Worm (Caenorhabditis elegans): Measurements from ENCODE around the gene ZK930.6.

The ZK930.6 gene

DNA sequence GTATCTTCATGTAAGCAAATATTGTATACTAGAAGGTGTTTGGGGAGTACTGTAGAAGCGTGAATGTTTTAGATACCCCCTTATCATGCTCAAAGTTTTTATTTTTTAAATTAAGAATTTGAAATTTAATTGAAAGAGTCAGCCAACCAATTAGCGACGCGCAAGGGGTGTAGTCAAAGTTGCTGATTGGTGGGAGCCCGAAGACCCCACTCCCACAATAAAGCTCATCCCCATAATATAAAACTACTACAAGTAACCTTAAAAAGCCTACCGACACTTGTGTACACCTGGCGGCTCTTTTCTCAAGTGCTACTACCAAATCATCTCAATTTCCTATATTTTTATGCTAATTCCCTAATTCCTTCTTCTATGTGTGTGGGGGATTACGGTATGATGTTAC lies 16.0 kb downstream of the ZK930.6 start (continued):
- TF ChIP-seq nhr-237 (tag; optimal IDR thresholded peaks at IDR 0.05) (no peak), lin-39 (tag; optimal IDR thresholded peaks at IDR 0.05) (no peak)

DNA sequence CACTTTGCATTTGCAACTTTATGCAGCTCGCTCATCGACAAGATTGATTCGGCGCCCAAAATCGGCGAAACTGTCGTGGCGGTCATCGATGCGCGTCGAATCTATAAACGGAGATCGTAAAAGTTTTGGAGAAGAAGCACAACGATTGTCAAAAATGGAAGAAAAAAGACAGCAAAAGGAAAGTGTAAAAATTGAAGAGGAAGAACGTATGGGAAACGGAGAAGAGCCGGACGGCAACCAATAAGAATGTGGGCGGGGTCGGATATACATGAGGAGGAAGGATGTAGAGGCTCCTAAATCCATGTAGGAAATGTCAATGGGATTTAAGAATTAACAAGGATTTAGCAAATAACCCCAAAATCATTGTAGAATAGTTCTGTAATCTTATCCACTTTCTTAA lies 17.4 kb downstream of the ZK930.6 start, which contains the start of gene vab-23:
TSS of gene vab-23 (minus strand) at position 101 of the 400 bp plus-strand sequence.
- TF ChIP-seq lir-3 (tag; optimal IDR thresholded peaks at IDR 0.05; ENCODE audit: poor library complexity) (no peak), Y116A8C.19 (tag; optimal IDR thresholded peaks at IDR 0.05; ENCODE audit: borderline replicate concordance) (no peak), F16B12.6 (tag; optimal IDR thresholded peaks at IDR 0.05) (no peak), unc-62 (GFP tag; optimal IDR thresholded peaks at IDR 0.05) (no peak), mef-2 (tag; optimal IDR thresholded peaks at IDR 0.05) (no peak), nhr-19 (GFP tag; conservative IDR thresholded peaks at IDR 0.05) (no peak), ztf-11 (tag; optimal IDR thresholded peaks at IDR 0.05) (no peak), mab-9 (GFP tag; IDR thresholded peaks at IDR 0.05) (no peak), xbp-1 (tag; optimal IDR thresholded peaks at IDR 0.05) (no peak), lin-15B (tag; optimal IDR thresholded peaks at IDR 0.05) (no peak), unc-98 (GFP tag; IDR thresholded peaks at IDR 0.05) (no peak), lin-39 (tag; optimal IDR thresholded peaks at IDR 0.05) (no peak), pag-3 (tag; optimal IDR thresholded peaks at IDR 0.05; ENCODE audit: borderline replicate concordance, insufficient read depth) (no peak), ceh-63 (GFP tag; optimal IDR thresholded peaks at IDR 0.05) (no peak), nhr-90 (tag; optimal IDR thresholded peaks at IDR 0.05; ENCODE audit: poor library complexity) (no peak), nhr-47 (tag; optimal IDR thresholded peaks at IDR 0.05) (no peak)

DNA sequence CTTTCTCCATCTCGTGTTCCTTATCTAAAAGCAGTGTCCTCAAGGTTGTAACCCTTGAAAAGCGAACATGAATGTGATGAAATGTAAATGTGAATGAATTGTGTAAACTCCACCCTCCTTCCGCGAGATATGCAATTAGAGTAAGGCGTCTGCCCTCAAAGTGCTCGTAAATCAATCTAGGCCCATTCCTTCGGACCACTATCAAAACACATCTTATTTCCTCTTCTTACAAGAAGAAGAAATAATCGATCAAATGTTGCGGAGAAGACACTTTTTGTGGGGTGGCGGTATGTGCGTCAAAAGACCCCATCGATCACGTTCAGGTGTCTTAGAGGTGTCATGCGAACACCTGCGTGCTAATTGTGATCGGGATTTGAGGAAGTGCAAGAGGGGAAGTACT lies 18.5 kb downstream of the ZK930.6 start:
- TF ChIP-seq hlh-4 (tag; optimal IDR thresholded peaks at IDR 0.05): no peak
- no peak for TF ChIP-seq mef-2 (tag; optimal IDR thresholded peaks at IDR 0.05)
- TF ChIP-seq lin-14 (GFP tag; optimal IDR thresholded peaks at IDR 0.05): peak; percentile 22
- TF ChIP-seq ceh-90 (tag; optimal IDR thresholded peaks at IDR 0.05): no peak
- TF ChIP-seq dpl-1 (GFP tag; optimal IDR thresholded peaks at IDR 0.05): no peak
- peak; percentile 8 for TF ChIP-seq mep-1 (tag; optimal IDR thresholded peaks at IDR 0.05)
- TF ChIP-seq pqm-1 (tag; optimal IDR thresholded peaks at IDR 0.05): no peak
- no peak for TF ChIP-seq jun-1 (tag; optimal IDR thresholded peaks at IDR 0.05)

DNA sequence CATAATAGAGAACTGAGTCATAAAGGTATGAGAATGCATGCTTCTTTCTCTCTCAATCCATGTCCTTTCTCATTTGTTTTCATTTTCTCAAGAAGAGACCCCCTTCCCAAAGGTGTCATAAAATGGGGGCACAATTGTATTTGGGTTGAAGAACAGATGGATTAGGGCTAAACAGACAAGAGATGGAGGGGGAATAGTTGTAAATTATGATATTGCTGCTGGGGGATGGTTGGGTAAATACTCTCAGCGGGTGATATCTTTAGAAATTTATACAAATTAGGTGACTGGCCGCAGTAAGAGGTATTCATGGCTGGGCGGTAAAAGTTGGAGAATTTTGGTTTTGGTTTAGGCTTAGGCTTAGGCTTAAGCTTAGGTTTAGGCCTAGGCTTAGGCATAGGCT lies 21.3 kb downstream of the ZK930.6 start:
- TF ChIP-seq fos-1 (tag; optimal IDR thresholded peaks at IDR 0.05): no peak
- TF ChIP-seq nhr-90 (tag; optimal IDR thresholded peaks at IDR 0.05; ENCODE audit: poor library complexity): no peak
- TF ChIP-seq ceh-82 (tag; optimal IDR thresholded peaks at IDR 0.05): no peak
- TF ChIP-seq unc-130 (tag; optimal IDR thresholded peaks at IDR 0.05): no peak
- TF ChIP-seq egl-27 (tag; optimal IDR thresholded peaks at IDR 0.05): no peak
- TF ChIP-seq sptf-1 (tag; optimal IDR thresholded peaks at IDR 0.05): no peak
- TF ChIP-seq fkh-4 (tag; optimal IDR thresholded peaks at IDR 0.05; ENCODE audit: borderline replicate concordance): no peak
- TF ChIP-seq zip-4 (GFP tag; optimal IDR thresholded peaks at IDR 0.05): no peak
- TF ChIP-seq mep-1 (tag; optimal IDR thresholded peaks at IDR 0.05): no peak
- no peak for TF ChIP-seq hpl-2 (GFP tag; optimal IDR thresholded peaks at IDR 0.05)
- TF ChIP-seq snpc-4 (tag; optimal IDR thresholded peaks at IDR 0.05): no peak
- TF ChIP-seq unc-98 (GFP tag; IDR thresholded peaks at IDR 0.05): no peak
- TF ChIP-seq ces-1 (GFP tag; optimal IDR thresholded peaks at IDR 0.05): no peak
- TF ChIP-seq nhr-19 (GFP tag; conservative IDR thresholded peaks at IDR 0.05): no peak
- TF ChIP-seq F16B12.6 (tag; optimal IDR thresholded peaks at IDR 0.05): no peak
- TF ChIP-seq dsc-1 (tag; optimal IDR thresholded peaks at IDR 0.05): no peak
- no peak for TF ChIP-seq jun-1 (tag; optimal IDR thresholded peaks at IDR 0.05)
- no peak for TF ChIP-seq efl-1 (optimal IDR thresholded peaks at IDR 0.05)
- TF ChIP-seq efl-1 (GFP tag; optimal IDR thresholded peaks at IDR 0.05 in 1 of 2): no peak
